Worm (Caenorhabditis elegans) whole organism, L2 larva: ENCODE measurements around the gene R07C3.13.
A peak's percentile ranks its signal among the peaks of the same experiment; 100 is the strongest.

Source experiments
- C34F6.9 ChIP-seq: fragments of 150-350 bp; optimal IDR thresholded peaks from 2 replicates; lab custom pipeline; 2014; ENCODE audit warnings: missing biosample characterization, missing genetic modification characterization
- R02D3.7 ChIP-seq: fragments of 150-350 bp; optimal IDR thresholded peaks from 2 replicates; lab custom pipeline; 2014; ENCODE audit warnings: missing biosample characterization, missing genetic modification characterization
- Y55F3AM.14 ChIP-seq: fragments of 200-800 bp; sonication (Bioruptor generic); optimal IDR thresholded peaks from 2 replicates; lab custom pipeline; 2018; ENCODE audit warnings: mild to moderate bottlenecking, missing genetic modification characterization, missing compliant biosample characterization
- alr-1 ChIP-seq: fragments of 150-350 bp; optimal IDR thresholded peaks from 2 replicates; lab custom pipeline; 2014; ENCODE audit warnings: missing biosample characterization, missing genetic modification characterization
- aly-2 ChIP-seq: fragments of 150-350 bp; optimal IDR thresholded peaks from 2 replicates; lab custom pipeline; 2014; ENCODE audit warnings: missing biosample characterization, missing genetic modification characterization
- blmp-1 ChIP-seq: sonication (generic microtip); optimal IDR thresholded peaks from 2 replicates; lab custom pipeline; 2017; ENCODE audit warnings: missing genetic modification characterization, mild to moderate bottlenecking, missing compliant biosample characterization, antibody characterized with exemption, moderate library complexity; ENCODE audit not compliant: insufficient read depth
- ceh-82 ChIP-seq: fragments of 150-350 bp; optimal IDR thresholded peaks from 2 replicates; lab custom pipeline; 2014; ENCODE audit warnings: missing biosample characterization, missing genetic modification characterization
- egl-27 ChIP-seq: sonication (generic microtip); optimal IDR thresholded peaks from 3 replicates; lab custom pipeline; 2017; ENCODE audit warnings: missing biosample characterization, missing genetic modification reagents, missing genetic modification characterization
- elt-1 ChIP-seq: fragments of 150-350 bp; optimal IDR thresholded peaks from 2 replicates; lab custom pipeline; 2014; ENCODE audit warnings: missing biosample characterization, missing genetic modification characterization
- elt-3 ChIP-seq: sonication (generic microtip); optimal IDR thresholded peaks from 2 replicates; lab custom pipeline; 2017; ENCODE audit warnings: missing biosample characterization, missing genetic modification characterization
- fos-1 ChIP-seq: fragments of 150-350 bp; optimal IDR thresholded peaks from 2 replicates; lab custom pipeline; 2014; ENCODE audit warnings: missing biosample characterization, missing genetic modification characterization
- gmeb-1 ChIP-seq: fragments of 150-350 bp; optimal IDR thresholded peaks from 2 replicates; lab custom pipeline; 2014; ENCODE audit warnings: missing biosample characterization, missing genetic modification characterization
- lin-39 ChIP-seq: fragments of 150-350 bp; optimal IDR thresholded peaks from 2 replicates; lab custom pipeline; 2014; ENCODE audit warnings: missing biosample characterization, missing genetic modification reagents, missing genetic modification characterization
- lsy-2 ChIP-seq, 2 experiments: fragments of 150-350 bp in 1 of 2; sonication (generic microtip) in 1 of 2; optimal IDR thresholded peaks; 2 replicates each; lab custom pipeline; 2014 to 2017; ENCODE audit warnings: missing biosample characterization in 2 of 2, missing genetic modification characterization in 2 of 2
- mab-5 ChIP-seq: fragments of 150-350 bp; optimal IDR thresholded peaks from 2 replicates; lab custom pipeline; 2014; ENCODE audit warnings: missing biosample characterization, missing genetic modification characterization
- mdl-1 ChIP-seq, 2 experiments: fragments of 150-350 bp in 1 of 2; sonication (generic microtip) in 1 of 2; optimal IDR thresholded peaks; 2 replicates each; lab custom pipeline; 2017; ENCODE audit warnings: missing biosample characterization in 2 of 2, missing genetic modification characterization in 2 of 2
- nhr-10 ChIP-seq: sonication (generic microtip); optimal IDR thresholded peaks from 2 replicates; lab custom pipeline; 2017; ENCODE audit warnings: missing biosample characterization, missing genetic modification characterization
- nhr-11 ChIP-seq: fragments of 150-350 bp; optimal IDR thresholded peaks from 2 replicates; lab custom pipeline; 2014; ENCODE audit warnings: missing biosample characterization, missing genetic modification characterization
- nhr-129 ChIP-seq: fragments of 150-350 bp; optimal IDR thresholded peaks from 2 replicates; lab custom pipeline; 2014; ENCODE audit warnings: missing biosample characterization, missing genetic modification characterization
- nhr-21 ChIP-seq: fragments of 150-350 bp; optimal IDR thresholded peaks from 2 replicates; lab custom pipeline; 2014; ENCODE audit warnings: missing biosample characterization, missing genetic modification characterization
- nhr-23 ChIP-seq: fragments of 150-350 bp; optimal IDR thresholded peaks from 2 replicates; lab custom pipeline; 2014; ENCODE audit warnings: missing biosample characterization, missing genetic modification reagents, missing genetic modification characterization
- nhr-237 ChIP-seq: fragments of 150-350 bp; optimal IDR thresholded peaks from 2 replicates; lab custom pipeline; 2014; ENCODE audit warnings: missing biosample characterization, missing genetic modification characterization
- nhr-77 ChIP-seq: fragments of 150-350 bp; optimal IDR thresholded peaks from 2 replicates; lab custom pipeline; 2014; ENCODE audit warnings: missing biosample characterization, missing genetic modification characterization
- peb-1 ChIP-seq: fragments of 150-350 bp; optimal IDR thresholded peaks from 2 replicates; lab custom pipeline; 2014; ENCODE audit warnings: missing biosample characterization, missing genetic modification characterization
- sem-4 ChIP-seq: fragments of 150-350 bp; optimal IDR thresholded peaks from 2 replicates; lab custom pipeline; 2014; ENCODE audit warnings: missing biosample characterization, missing genetic modification reagents, missing genetic modification characterization
- sma-3 ChIP-seq: sonication (generic microtip); optimal IDR thresholded peaks from 2 replicates; lab custom pipeline; 2016; ENCODE audit warnings: missing genetic modification reagents, missing genetic modification characterization, missing compliant biosample characterization
- sma-9 ChIP-seq, 2 experiments: fragments of 150-350 bp in 1 of 2; sonication (generic microtip) in 1 of 2; optimal IDR thresholded peaks; 2 replicates each; lab custom pipeline; 2014 to 2016; ENCODE audit warnings: missing genetic modification characterization in 2 of 2, mild to moderate bottlenecking in 1 of 2, missing biosample characterization in 1 of 2, missing compliant biosample characterization in 1 of 2, missing genetic modification reagents in 1 of 2, moderate library complexity in 1 of 2
- snpc-4 ChIP-seq: fragments of 150-350 bp; optimal IDR thresholded peaks from 2 replicates; lab custom pipeline; 2014; ENCODE audit warnings: missing biosample characterization, missing genetic modification characterization
- unc-55 ChIP-seq: fragments of 150-350 bp; sonication (generic microtip); optimal IDR thresholded peaks from 3 replicates; lab custom pipeline; 2014; ENCODE audit warnings: missing biosample characterization, missing genetic modification reagents, missing genetic modification characterization
- unc-62 ChIP-seq: fragments of 150-350 bp; optimal IDR thresholded peaks from 2 replicates; lab custom pipeline; 2014; ENCODE audit warnings: missing biosample characterization, missing genetic modification reagents, missing genetic modification characterization
- zag-1 ChIP-seq: fragments of 150-350 bp; optimal IDR thresholded peaks from 2 replicates; lab custom pipeline; 2014; ENCODE audit warnings: missing biosample characterization, missing genetic modification characterization
- ztf-4 ChIP-seq: fragments of 150-350 bp; optimal IDR thresholded peaks from 2 replicates; lab custom pipeline; 2014; ENCODE audit warnings: missing biosample characterization, missing genetic modification characterization

R07C3.13 gene

DNA sequence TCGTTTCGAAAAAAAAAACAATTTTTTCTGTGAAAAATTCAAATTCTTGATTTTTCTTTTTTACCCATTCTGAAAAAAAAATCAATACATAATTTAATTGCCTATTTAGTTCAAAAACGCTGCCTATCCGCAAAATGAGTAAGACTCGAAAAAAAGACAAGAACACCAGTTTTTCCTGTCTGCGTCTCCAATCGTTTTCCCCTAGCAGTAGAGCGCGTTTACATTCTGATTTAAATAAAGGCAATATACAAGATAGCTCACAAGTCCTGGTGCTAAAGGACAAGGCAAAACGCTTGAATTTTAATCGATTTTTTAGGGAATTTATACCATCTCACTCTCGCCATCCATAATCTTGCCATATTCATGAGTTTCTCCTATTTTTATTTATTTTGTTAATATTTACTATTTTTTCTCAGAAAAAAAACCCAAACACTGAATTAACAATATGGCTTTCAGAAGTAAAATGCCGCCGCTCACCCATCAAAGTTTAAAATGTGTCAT is 14.0 kb downstream of the R07C3.13 start, which contains the start of gene fbxc-33:
Gene fbxc-33 (plus strand): TSS at position 451 of the 501 bp plus-strand sequence.
- TF ChIP-seq unc-55 (GFP tag; lab: Kevin White, UChicago): peak; percentile 53
- peak; percentile 19 for TF ChIP-seq fos-1 (tag; lab: Kevin White, UChicago)
- peak; percentile 1 for TF ChIP-seq nhr-129 (tag; lab: Kevin White, UChicago)
- no peak for TF ChIP-seq sma-9 (GFP tag; optimal IDR thresholded peaks at IDR 0.05; lab: Kevin White, UChicago)
- TF ChIP-seq sma-9 (tag; optimal IDR thresholded peaks at IDR 0.05; lab: Kevin White, UChicago): no peak
- peak; percentile 67 for TF ChIP-seq C34F6.9
- no peak for TF ChIP-seq aly-2
- TF ChIP-seq gmeb-1 (tag; lab: Kevin White, UChicago): peak; percentile 14
- TF ChIP-seq, all 48 proteins: peak for 5

DNA sequence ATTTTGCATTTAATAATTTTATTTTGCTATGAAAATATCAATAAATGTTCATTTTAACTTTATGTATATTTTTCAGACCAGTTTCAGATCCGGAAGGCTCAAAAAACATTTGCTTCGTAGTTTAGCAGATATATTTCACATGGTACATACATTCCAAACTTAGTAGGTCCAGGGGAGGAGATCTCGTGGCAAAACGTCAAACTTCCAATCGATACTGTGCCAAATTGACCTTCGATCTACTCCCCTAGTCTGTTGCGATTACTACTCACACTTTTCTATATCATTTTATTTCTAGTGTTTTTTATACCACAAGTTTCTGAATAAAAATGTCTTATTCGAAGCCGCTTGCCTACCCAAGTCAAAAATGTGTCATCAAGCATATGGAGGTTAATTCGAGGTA is 15.6 kb downstream of the R07C3.13 start, which contains the start of gene fbxc-31:
Gene fbxc-31 (plus strand): TSS at position 301 of the 400 bp plus-strand sequence.
- no peak for TF ChIP-seq mdl-1 (tag; optimal IDR thresholded peaks at IDR 0.05; lab: Kevin White, UChicago)
- no peak for TF ChIP-seq nhr-10 (tag; lab: Kevin White, UChicago)
- no peak for TF ChIP-seq unc-62 (GFP tag; lab: Kevin White, UChicago)
- TF ChIP-seq Y55F3AM.14 (GFP tag; lab: Kevin White, UChicago): no peak
- no peak for TF ChIP-seq egl-27 (tag; lab: Kevin White, UChicago)
- TF ChIP-seq nhr-23 (tag; lab: Kevin White, UChicago): no peak
- no peak for TF ChIP-seq zag-1 (tag; lab: Kevin White, UChicago)
- no peak for TF ChIP-seq nhr-11
- no peak for TF ChIP-seq peb-1 (tag; lab: Kevin White, UChicago)
- TF ChIP-seq ceh-82: no peak
- no peak for TF ChIP-seq mab-5 (tag; lab: Kevin White, UChicago)
- TF ChIP-seq snpc-4 (tag; lab: Kevin White, UChicago): no peak
- TF ChIP-seq sem-4: no peak
- no peak for TF ChIP-seq nhr-237
- no peak for TF ChIP-seq C34F6.9

DNA sequence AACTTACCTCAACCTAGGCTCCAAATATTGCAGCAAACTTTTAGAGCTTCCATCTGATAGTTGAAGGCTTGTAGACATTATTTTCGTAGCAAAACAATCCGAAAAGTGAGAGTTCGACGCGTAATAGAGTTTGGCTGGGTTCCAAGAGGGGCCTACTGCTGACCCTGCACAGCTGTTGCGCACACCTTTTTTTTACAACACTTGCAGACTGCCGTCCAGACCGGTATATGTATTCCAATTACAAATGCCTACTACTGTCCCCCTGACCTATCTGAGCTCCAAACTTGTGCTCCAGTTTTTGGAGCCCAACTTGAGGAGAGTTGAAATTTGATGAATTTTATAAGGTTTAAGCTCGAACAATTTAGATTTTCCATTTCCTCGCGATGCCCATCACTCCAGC is 17.7 kb downstream of the R07C3.13 start, which contains the start of the genes fbxc-24 and fbxc-27:
Gene fbxc-24 (minus strand): TSS at position 101 of the 400 bp plus-strand sequence.
Gene fbxc-27 (plus strand): TSS at position 216 of the 400 bp plus-strand sequence.
- TF ChIP-seq alr-1 (tag; lab: Kevin White, UChicago): no peak
- TF ChIP-seq ztf-4 (tag; lab: Kevin White, UChicago): no peak
- no peak for TF ChIP-seq lin-39
- TF ChIP-seq nhr-21 (tag; lab: Kevin White, UChicago): no peak
- TF ChIP-seq blmp-1 (tag; lab: Kevin White, UChicago): no peak
- TF ChIP-seq nhr-77: no peak
- no peak for TF ChIP-seq Y55F3AM.14 (GFP tag; lab: Kevin White, UChicago)
- TF ChIP-seq lsy-2 (tag; optimal IDR thresholded peaks at IDR 0.05; lab: Kevin White, UChicago): no peak
- TF ChIP-seq elt-3 (tag; lab: Kevin White, UChicago): no peak
- TF ChIP-seq R02D3.7 (tag; lab: Kevin White, UChicago): no peak
- TF ChIP-seq sem-4: no peak

DNA sequence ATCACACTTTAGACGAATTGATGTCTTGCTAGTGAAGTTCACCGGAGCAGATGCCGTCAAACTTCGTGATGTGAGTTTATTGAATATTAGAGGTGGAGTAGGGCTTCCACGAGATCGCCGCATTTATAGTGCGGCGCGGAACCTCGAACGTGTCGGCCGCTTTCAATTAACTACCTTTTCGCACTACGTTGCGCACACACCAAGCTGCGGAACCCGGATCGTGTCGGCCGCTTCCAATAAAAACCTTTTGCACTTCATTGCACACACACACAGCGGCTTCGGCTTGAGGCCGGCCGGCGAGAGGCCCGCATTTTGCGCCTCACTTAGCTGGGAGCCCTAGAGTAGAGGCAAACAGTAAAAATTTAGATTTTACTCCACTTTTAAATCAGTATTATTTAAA is 21.9 kb downstream of the R07C3.13 start:
- no peak for TF ChIP-seq nhr-129 (tag; lab: Kevin White, UChicago)
- no peak for TF ChIP-seq nhr-21 (tag; lab: Kevin White, UChicago)
- peak; percentile 75 for TF ChIP-seq snpc-4 (tag; lab: Kevin White, UChicago)

DNA sequence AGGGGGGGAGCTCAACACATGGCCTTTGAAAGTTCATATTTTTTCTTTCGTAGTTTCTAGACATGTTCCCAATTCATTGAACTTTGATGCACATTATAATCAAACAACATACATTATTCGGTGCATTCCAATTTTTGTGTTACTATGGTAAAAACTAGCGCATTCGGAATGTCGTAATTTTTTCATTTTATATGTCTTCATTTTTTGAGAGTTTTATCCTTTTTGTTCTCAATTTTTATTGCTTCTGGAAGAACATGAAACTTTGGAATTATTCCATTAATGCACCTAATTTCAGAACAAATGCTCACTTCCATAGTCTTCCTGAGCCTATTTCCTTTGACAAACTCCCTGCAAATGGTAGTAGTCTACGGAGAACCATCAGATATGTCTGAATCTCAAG is 25.6 kb downstream of the R07C3.13 start, which contains the start of gene T07D3.2:
Gene T07D3.2 (plus strand): TSS at position 301 of the 400 bp plus-strand sequence.
- no peak for TF ChIP-seq elt-1 (tag; lab: Kevin White, UChicago)
- TF ChIP-seq blmp-1 (tag; lab: Kevin White, UChicago): no peak
- no peak for TF ChIP-seq ceh-82
- TF ChIP-seq nhr-23 (tag; lab: Kevin White, UChicago): no peak
- no peak for TF ChIP-seq sma-3 (GFP tag; lab: Kevin White, UChicago)
